Fruit fly (Drosophila melanogaster) whole organism, wandering third instar larva: ENCODE results near the gene Mdr65.

Experiments
- Abd-B ChIP-seq: fragments of >200 bp; optimal IDR thresholded peaks from 2 replicates; lab custom pipeline; 2017; ENCODE audit warnings: missing biosample characterization, missing genetic modification characterization
- CG32264 ChIP-seq: fragments of 200-800 bp; sonication (Bioruptor generic); optimal IDR thresholded peaks from 2 replicates; lab custom pipeline; 2016; ENCODE audit warnings: missing biosample characterization, missing genetic modification characterization
- CG9705 ChIP-seq: fragments of 200-800 bp; sonication (Bioruptor generic); optimal IDR thresholded peaks from 2 replicates; lab custom pipeline; 2018; ENCODE audit warnings: missing biosample characterization, mild to moderate bottlenecking, missing genetic modification characterization
- CrebA ChIP-seq: fragments of 200-800 bp; sonication (Bioruptor generic); optimal IDR thresholded peaks from 2 replicates; lab custom pipeline; 2016; ENCODE audit warnings: missing biosample characterization, mild to moderate bottlenecking, missing genetic modification characterization, borderline replicate concordance
- Dfd ChIP-seq: fragments of >200 bp; optimal IDR thresholded peaks from 2 replicates; lab custom pipeline; 2017; ENCODE audit warnings: missing biosample characterization, missing genetic modification characterization
- Dif ChIP-seq: fragments of 200-275, 200-300 bp; sonication (Bioruptor generic); optimal IDR thresholded peaks from 2 replicates; lab custom pipeline; 2018; ENCODE audit warnings: missing biosample characterization, missing genetic modification characterization; ENCODE audit not compliant: partially characterized antibody
- GATAd ChIP-seq: sonication (Bioruptor generic); optimal IDR thresholded peaks from 2 replicates; lab custom pipeline; 2016; ENCODE audit warnings: missing biosample characterization, missing genetic modification characterization
- HLH106 ChIP-seq: fragments of 200-800 bp; optimal IDR thresholded peaks from 3 replicates; lab custom pipeline; 2019; ENCODE audit warnings: missing biosample characterization, mild to moderate bottlenecking, missing genetic modification characterization, moderate library complexity
- Hnf4 ChIP-seq: fragments of 200-800 bp; sonication (Bioruptor generic); optimal IDR thresholded peaks from 2 replicates; lab custom pipeline; 2016; ENCODE audit warnings: missing biosample characterization, mild to moderate bottlenecking, missing genetic modification characterization
- Hr78 ChIP-seq: fragments of >200 bp; optimal IDR thresholded peaks from 2 replicates; lab custom pipeline; 2017; ENCODE audit warnings: missing biosample characterization, missing genetic modification characterization
- Hr83 ChIP-seq: fragments of 200-300 bp; sonication (Bioruptor generic); optimal IDR thresholded peaks from 2 replicates; lab custom pipeline; 2016; ENCODE audit warnings: missing biosample characterization, mild to moderate bottlenecking, missing genetic modification characterization, moderate library complexity; ENCODE audit not compliant: poor library complexity, severe bottlenecking
- Jra ChIP-seq: sonication (Bioruptor generic); optimal IDR thresholded peaks from 2 replicates; lab custom pipeline; 2016; ENCODE audit warnings: missing biosample characterization, missing genetic modification characterization
- Mio ChIP-seq: sonication (Bioruptor generic); optimal IDR thresholded peaks from 2 replicates; lab custom pipeline; 2016; ENCODE audit warnings: missing biosample characterization, missing genetic modification characterization
- Myc ChIP-seq: fragments of >200 bp; optimal IDR thresholded peaks from 2 replicates; lab custom pipeline; 2017
- N ChIP-seq: fragments of >200 bp; optimal IDR thresholded peaks from 2 replicates; lab custom pipeline; 2018; ENCODE audit warnings: missing biosample characterization, missing external identifiers, missing genetic modification characterization
- OdsH ChIP-seq: fragments of 200-800 bp; sonication (Bioruptor generic); optimal IDR thresholded peaks from 2 replicates; lab custom pipeline; 2016; ENCODE audit warnings: missing biosample characterization, mild to moderate bottlenecking, missing genetic modification characterization
- Rel ChIP-seq, 2 experiments: fragments of 200-800 bp; sonication (Bioruptor generic) in 1 of 2; optimal IDR thresholded peaks; 2 replicates in 1 of 2; 3 replicates in 1 of 2; lab custom pipeline; 2016 to 2019; ENCODE audit warnings: mild to moderate bottlenecking in 2 of 2, missing biosample characterization in 2 of 2, missing genetic modification characterization in 2 of 2, moderate library complexity in 1 of 2
- Sp1 ChIP-seq: fragments of 200-800 bp; sonication (Bioruptor generic); optimal IDR thresholded peaks from 3 replicates; lab custom pipeline; 2019; ENCODE audit warnings: missing biosample characterization, mild to moderate bottlenecking, missing genetic modification characterization, moderate library complexity
- Vsx2 ChIP-seq: fragments of 200-300, 225-300 bp; sonication (Bioruptor generic); optimal IDR thresholded peaks from 2 replicates; lab custom pipeline; 2018; ENCODE audit warnings: missing biosample characterization, missing genetic modification characterization; ENCODE audit not compliant: partially characterized antibody
- br ChIP-seq: fragments of 200-800 bp; sonication (Bioruptor generic); optimal IDR thresholded peaks from 2 replicates; lab custom pipeline; 2016; ENCODE audit warnings: missing biosample characterization, missing genetic modification characterization
- brk ChIP-seq: fragments of 200-800 bp; sonication (Bioruptor generic); optimal IDR thresholded peaks from 2 replicates; lab custom pipeline; 2016; ENCODE audit warnings: missing biosample characterization, mild to moderate bottlenecking, missing genetic modification characterization
- dl ChIP-seq, 2 experiments: fragments of 175-275, 200-275 bp in 1 of 2; fragments of 200-275 bp in 1 of 2; sonication (Bioruptor generic); optimal IDR thresholded peaks; lab custom pipeline; 2018; ENCODE audit warnings: mild to moderate bottlenecking in 2 of 2, missing biosample characterization in 2 of 2, missing genetic modification characterization in 2 of 2, moderate library complexity in 2 of 2; ENCODE audit not compliant: partially characterized antibody in 2 of 2, insufficient read depth in 1 of 2
- dmrt93B ChIP-seq: fragments of 200-800 bp; sonication (Bioruptor generic); optimal IDR thresholded peaks from 2 replicates; lab custom pipeline; 2018; ENCODE audit warnings: missing biosample characterization, mild to moderate bottlenecking, missing genetic modification characterization
- dsf ChIP-seq: sonication (Bioruptor generic); optimal IDR thresholded peaks from 2 replicates; lab custom pipeline; 2016; ENCODE audit warnings: missing biosample characterization, missing genetic modification characterization, borderline replicate concordance
- ey ChIP-seq: fragments of 200-800 bp; sonication (Bioruptor generic); optimal IDR thresholded peaks from 2 replicates; lab custom pipeline; 2016; ENCODE audit warnings: missing biosample characterization, missing genetic modification characterization
- foxo ChIP-seq, 2 experiments: fragments of 200-800 bp; sonication (Bioruptor generic); optimal IDR thresholded peaks; 2 replicates in 1 of 2; 3 replicates in 1 of 2; lab custom pipeline; 2016 to 2017; ENCODE audit warnings: missing biosample characterization in 2 of 2, missing genetic modification characterization in 2 of 2
- fru ChIP-seq: fragments of 200-800 bp; sonication (Bioruptor generic); optimal IDR thresholded peaks from 3 replicates; lab custom pipeline; 2016; ENCODE audit warnings: missing biosample characterization, mild to moderate bottlenecking, missing genetic modification characterization
- h ChIP-seq: fragments of 200-800 bp; sonication (Bioruptor generic); optimal IDR thresholded peaks from 3 replicates; lab custom pipeline; 2016; ENCODE audit warnings: missing biosample characterization, mild to moderate bottlenecking, missing genetic modification characterization
- jim ChIP-seq: fragments of 175-275, 200-325 bp; sonication (Bioruptor generic); optimal IDR thresholded peaks from 2 replicates; lab custom pipeline; 2016; ENCODE audit warnings: missing biosample characterization, mild to moderate bottlenecking, missing genetic modification characterization
- lola ChIP-seq: fragments of >200 bp; optimal IDR thresholded peaks from 2 replicates; lab custom pipeline; 2017; ENCODE audit warnings: missing biosample characterization, missing genetic modification characterization
- pan ChIP-seq: fragments of >200 bp; optimal IDR thresholded peaks from 2 replicates; lab custom pipeline; 2017
- psq ChIP-seq: fragments of 200-800 bp; sonication (Bioruptor generic); optimal IDR thresholded peaks from 3 replicates; lab custom pipeline; 2017; ENCODE audit warnings: missing biosample characterization, mild to moderate bottlenecking, missing genetic modification characterization, moderate library complexity
- rgr ChIP-seq: fragments of 200-800 bp; sonication (Bioruptor generic); optimal IDR thresholded peaks from 3 replicates; lab custom pipeline; 2016; ENCODE audit warnings: missing biosample characterization, mild to moderate bottlenecking, missing genetic modification characterization
- sage ChIP-seq: fragments of 200-800 bp; sonication (Bioruptor generic); optimal IDR thresholded peaks from 2 replicates; lab custom pipeline; 2016; ENCODE audit warnings: missing biosample characterization, mild to moderate bottlenecking, missing genetic modification characterization
- sv ChIP-seq: fragments of 200-800 bp; sonication (Bioruptor generic); optimal IDR thresholded peaks from 3 replicates; lab custom pipeline; 2016; ENCODE audit warnings: missing biosample characterization, missing genetic modification characterization
- tai ChIP-seq: sonication (Bioruptor generic); optimal IDR thresholded peaks from 2 replicates; lab custom pipeline; 2016; ENCODE audit warnings: missing biosample characterization, missing genetic modification characterization
- usp ChIP-seq: fragments of >200 bp; optimal IDR thresholded peaks from 2 replicates; lab custom pipeline; 2017; ENCODE audit warnings: missing biosample characterization, missing genetic modification characterization
- woc ChIP-seq: sonication (Bioruptor generic); optimal IDR thresholded peaks from 2 replicates; lab custom pipeline; 2016; ENCODE audit warnings: missing biosample characterization, mild to moderate bottlenecking, missing genetic modification characterization

Gene Mdr65

DNA sequence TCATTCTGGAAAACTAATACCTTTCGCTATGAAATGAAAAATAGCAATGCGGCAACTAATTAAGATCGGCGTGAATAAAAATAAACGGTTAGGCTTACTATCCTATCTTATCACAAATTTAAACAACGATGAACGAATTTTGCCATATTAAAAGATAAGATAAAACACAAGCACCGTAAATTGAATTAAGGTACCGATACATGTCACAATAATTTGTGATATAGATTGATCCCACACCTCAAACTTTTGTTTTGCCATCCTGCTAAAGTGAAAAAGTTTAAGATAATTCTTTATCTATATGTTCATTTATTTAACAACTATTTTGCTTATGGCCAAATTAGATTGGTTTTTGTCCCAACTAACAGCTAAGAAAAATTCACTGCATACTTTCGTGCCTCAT is 11.5 kb downstream of the Mdr65 start, which contains the start of gene CG42714:
TSS of gene CG42714 (minus strand) at position 22 of the 400 bp plus-strand sequence.
- no peak for TF ChIP-seq Vsx2 (GFP tag; lab: Kevin White, UChicago)
- no peak for TF ChIP-seq Hr78 (GFP tag; lab: Kevin White, UChicago)
- no peak for TF ChIP-seq lola (GFP tag; lab: Kevin White, UChicago)
- TF ChIP-seq rgr (GFP tag; lab: Kevin White, UChicago), result no peak
- TF ChIP-seq Dfd (GFP tag; lab: Kevin White, UChicago), result no peak
- TF ChIP-seq Jra (GFP tag; lab: Kevin White, UChicago), result no peak
- TF ChIP-seq CG9705, result no peak
- TF ChIP-seq Rel (GFP tag; optimal IDR thresholded peaks at IDR 0.05; lab: Kevin White, UChicago), result no peak
- no peak for TF ChIP-seq Rel (tag; optimal IDR thresholded peaks at IDR 0.05; lab: Kevin White, UChicago)
- no peak for TF ChIP-seq h

- TF ChIP-seq OdsH (GFP tag; lab: Kevin White, UChicago) (no peak), Jra (GFP tag; lab: Kevin White, UChicago) (no peak), CG9705 (no peak), Hr78 (GFP tag; lab: Kevin White, UChicago) (no peak), sv (GFP tag; lab: Kevin White, UChicago) (no peak), Dif (GFP tag; lab: Kevin White, UChicago) (no peak), tai (no peak), sage (GFP tag; lab: Kevin White, UChicago) (no peak), foxo (GFP tag; optimal IDR thresholded peaks at IDR 0.05; lab: Kevin White, UChicago) (no peak)
Observed at dm6 chr3L:6233281-6233680, 12.3 kb downstream of the Mdr65 start, which contains the start of gene BG642312. Gene BG642312, minus strand, starts transcription at chr3L:6233381.

DNA sequence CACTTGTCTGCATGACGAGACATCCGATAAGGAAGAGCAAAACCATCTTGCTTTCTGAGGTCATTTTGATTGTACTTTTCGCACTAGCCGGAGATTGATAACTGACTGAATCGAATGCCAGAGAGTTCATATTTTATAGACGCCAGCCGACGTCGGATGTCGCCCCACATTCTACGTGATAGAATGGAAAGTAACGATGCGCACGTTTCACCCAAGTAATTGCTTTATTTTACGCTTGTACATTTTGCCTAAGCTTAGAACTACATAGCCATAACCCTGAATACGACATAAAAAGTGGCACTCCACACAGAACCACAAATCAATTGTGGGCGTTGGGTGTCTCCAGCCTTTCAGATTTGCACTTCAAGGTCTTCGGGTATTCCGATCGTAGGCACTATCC is 13.3 kb downstream of the Mdr65 start, which contains the start of gene CG13299:
TSS of gene CG13299 (minus strand) at position 101 of the 400 bp plus-strand sequence.
- no peak for TF ChIP-seq CG9705
- TF ChIP-seq Abd-B (GFP tag; lab: Kevin White, UChicago), result no peak
- TF ChIP-seq Hnf4, result no peak
- no peak for TF ChIP-seq foxo (GFP tag; optimal IDR thresholded peaks at IDR 0.05; lab: Kevin White, UChicago)
- no peak for TF ChIP-seq jim (GFP tag; lab: Kevin White, UChicago)
- TF ChIP-seq dsf (GFP tag; lab: Kevin White, UChicago), result no peak
- TF ChIP-seq sage (GFP tag; lab: Kevin White, UChicago), result no peak
- no peak for TF ChIP-seq Jra (GFP tag; lab: Kevin White, UChicago)
- TF ChIP-seq dl (GFP tag; optimal IDR thresholded peaks at IDR 0.05; lab: Kevin White, UChicago; ENCODE audit: insufficient read depth in 1 of 2, partially characterized antibody in 2 of 2), result no peak

dm6 chr3L:6220187-6220586 is 25.4 kb downstream of the Mdr65 start, which contains the start of gene CG33946:
Gene CG33946, plus strand, starts transcription at chr3L:6220578.
- TF ChIP-seq lola (GFP tag; lab: Kevin White, UChicago) (no peak), tai (no peak), Mio (GFP tag; lab: Kevin White, UChicago) (no peak), Hr78 (GFP tag; lab: Kevin White, UChicago) (no peak), woc (no peak), fru (GFP tag; lab: Kevin White, UChicago) (peak; percentile 36), pan (no peak), usp (GFP tag; lab: Kevin White, UChicago) (no peak), Abd-B (GFP tag; lab: Kevin White, UChicago) (no peak), br (peak; percentile 23), CrebA (GFP tag; lab: Kevin White, UChicago) (no peak), dmrt93B (GFP tag; lab: Kevin White, UChicago) (peak; percentile 35), sv (GFP tag; lab: Kevin White, UChicago) (no peak), GATAd (no peak), Jra (GFP tag; lab: Kevin White, UChicago) (no peak), sage (GFP tag; lab: Kevin White, UChicago) (no peak), jim (GFP tag; lab: Kevin White, UChicago) (no peak), HLH106 (tag; lab: Kevin White, UChicago) (peak; percentile 30), Myc (no peak), dl (GFP tag; optimal IDR thresholded peaks at IDR 0.05; lab: Kevin White, UChicago; ENCODE audit: insufficient read depth in 1 of 2, partially characterized antibody in 2 of 2) (no peak), Vsx2 (GFP tag; lab: Kevin White, UChicago) (no peak), Dfd (GFP tag; lab: Kevin White, UChicago) (no peak), Sp1 (GFP tag; lab: Kevin White, UChicago) (peak; percentile 2), N (no peak), Hr83 (GFP tag; lab: Kevin White, UChicago) (no peak), foxo (GFP tag; optimal IDR thresholded peaks at IDR 0.05; lab: Kevin White, UChicago) (peak in 1 of 2 experiments; percentile 54), psq (peak; percentile 47), brk (GFP tag; lab: Kevin White, UChicago) (no peak), CG9705 (no peak), Hnf4 (no peak), ey (GFP tag; lab: Kevin White, UChicago) (peak; percentile 63), Rel (GFP tag; optimal IDR thresholded peaks at IDR 0.05; lab: Kevin White, UChicago) (no peak), Rel (tag; optimal IDR thresholded peaks at IDR 0.05; lab: Kevin White, UChicago) (no peak), CG32264 (no peak), Dif (GFP tag; lab: Kevin White, UChicago) (no peak), h (peak; percentile 61), OdsH (GFP tag; lab: Kevin White, UChicago) (peak; percentile 17), dsf (GFP tag; lab: Kevin White, UChicago) (no peak), rgr (GFP tag; lab: Kevin White, UChicago) (peak; percentile 63)
